Worm (Caenorhabditis elegans) whole organism, mixed stage, embryonic: ENCODE results near the gene pgap-2.

Source experiments
- blmp-1 ChIP-seq: fragments of 150-350 bp; optimal IDR thresholded peaks from 2 replicates; lab custom pipeline; 2014; ENCODE audit warnings: missing biosample characterization, missing genetic modification characterization
- lsy-2 ChIP-seq: fragments of 150-350 bp; optimal IDR thresholded peaks from 2 replicates; lab custom pipeline; 2014; ENCODE audit warnings: missing biosample characterization, missing genetic modification characterization
- nhr-12 ChIP-seq: fragments of 150-350 bp; optimal IDR thresholded peaks from 2 replicates; lab custom pipeline; 2014; ENCODE audit warnings: missing biosample characterization, missing genetic modification characterization
- nhr-237 ChIP-seq: fragments of 150-350 bp; optimal IDR thresholded peaks from 2 replicates; lab custom pipeline; 2014; ENCODE audit warnings: missing biosample characterization, missing genetic modification characterization
- nhr-28 ChIP-seq: fragments of 150-350 bp; optimal IDR thresholded peaks from 2 replicates; lab custom pipeline; 2014; ENCODE audit warnings: missing biosample characterization, missing genetic modification characterization
- nhr-76 ChIP-seq: sonication (generic microtip); optimal IDR thresholded peaks from 2 replicates; lab custom pipeline; 2017; ENCODE audit warnings: missing biosample characterization, missing genetic modification characterization
- snpc-4 ChIP-seq: fragments of 150-350 bp; optimal IDR thresholded peaks from 2 replicates; lab custom pipeline; 2014; ENCODE audit warnings: missing biosample characterization, missing genetic modification characterization
- ztf-11 ChIP-seq: fragments of 150-350 bp; optimal IDR thresholded peaks from 2 replicates; lab custom pipeline; 2014; ENCODE audit warnings: missing biosample characterization, missing genetic modification characterization

DNA sequence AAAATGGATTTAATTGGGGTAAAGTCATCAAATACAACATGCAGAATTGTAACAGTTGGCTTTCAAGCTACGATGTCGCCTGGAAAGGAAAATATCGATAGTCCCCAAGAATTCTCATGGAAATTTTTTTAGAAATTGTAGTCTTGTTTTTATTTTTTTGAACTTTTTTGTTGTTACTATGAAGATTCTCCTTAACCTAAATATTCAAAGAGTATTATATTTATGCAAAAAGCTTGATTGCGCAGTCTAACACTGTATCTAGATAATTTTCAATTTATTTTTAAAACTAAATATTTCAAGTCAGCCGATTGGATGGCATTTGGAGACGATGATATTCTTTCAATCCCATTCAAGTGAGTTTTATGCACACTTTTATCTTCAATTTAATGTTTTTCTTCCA, at the start of gene pgap-2:
- TF ChIP-seq nhr-237 (tag; lab: Kevin White, UChicago) = no peak
- no peak for TF ChIP-seq snpc-4 (tag; lab: Kevin White, UChicago)
- TF ChIP-seq blmp-1 (tag; lab: Kevin White, UChicago) = no peak
- no peak for TF ChIP-seq nhr-76
- no peak for TF ChIP-seq nhr-12 (tag; lab: Kevin White, UChicago)
- no peak for TF ChIP-seq ztf-11 (tag; lab: Kevin White, UChicago)
- no peak for TF ChIP-seq lsy-2 (tag; lab: Kevin White, UChicago)
- no peak for TF ChIP-seq nhr-28
